Worm (Caenorhabditis elegans) whole organism, L2 larva: ENCODE measurements around the gene ufbp-1.

ENCODE experiments used
- Y55F3AM.14 ChIP-seq: fragments of 200-800 bp; sonication (Bioruptor generic); optimal IDR thresholded peaks from 2 replicates; lab custom pipeline; 2018; ENCODE audit warnings: mild to moderate bottlenecking, missing genetic modification characterization, missing compliant biosample characterization
- snpc-4 ChIP-seq: fragments of 150-350 bp; optimal IDR thresholded peaks from 2 replicates; lab custom pipeline; 2014; ENCODE audit warnings: missing biosample characterization, missing genetic modification characterization

ce11 chrIII:8394374-8395302 lies 48.8 kb downstream of the ufbp-1 start, which contains the start of gene ZK353.10:
- TF ChIP-seq Y55F3AM.14 (GFP tag; lab: Kevin White, UChicago), result no peak
- TF ChIP-seq snpc-4 (tag; lab: Kevin White, UChicago), result no peak
